Worm (Caenorhabditis elegans) whole organism, L4 larva: ENCODE data around the gene lin-26.

Experiments used
- F49E8.2 ChIP-seq: sonication (generic microtip); optimal IDR thresholded peaks from 2 replicates; lab custom pipeline; 2016; ENCODE audit warnings: missing compliant biosample characterization, mild to moderate bottlenecking, missing genetic modification characterization, borderline replicate concordance
- dve-1 ChIP-seq: sonication (generic microtip); optimal IDR thresholded peaks from 2 replicates; lab custom pipeline; 2017; ENCODE audit warnings: antibody characterized with exemption, mild to moderate bottlenecking, missing genetic modification characterization, missing compliant biosample characterization; ENCODE audit not compliant: insufficient read depth

DNA sequence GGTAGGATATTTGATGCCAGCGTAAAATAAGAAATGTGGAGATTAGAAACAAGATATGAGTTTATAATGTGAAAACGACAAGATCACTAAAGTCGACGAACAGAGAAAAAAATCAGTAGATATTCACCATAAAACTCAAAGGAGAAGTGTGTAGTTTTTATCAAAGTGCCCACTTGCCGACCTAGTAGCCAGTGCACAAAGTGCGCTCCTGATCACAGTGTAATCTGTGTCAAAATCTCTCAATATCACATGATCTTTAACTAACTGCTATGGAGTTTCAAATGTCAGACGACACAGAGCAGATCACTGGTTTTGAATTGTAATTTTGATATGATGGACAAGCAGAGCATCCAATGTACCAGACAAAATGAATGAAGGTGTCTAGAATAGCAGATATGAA, 38.5 kb downstream of the lin-26 start:
- TF ChIP-seq dve-1 (tag; lab: Kevin White, UChicago) (no peak), F49E8.2 (no peak)
